Worm (Caenorhabditis elegans) whole organism, young adult: Measurements from ENCODE around the gene egal-1.

Experiments
- B0035.1 ChIP-seq: sonication (generic microtip); optimal IDR thresholded peaks from 2 replicates; lab custom pipeline; 2016; ENCODE audit warnings: missing genetic modification characterization, mild to moderate bottlenecking, missing compliant biosample characterization, missing genotype, missing genetic modification reagents
- B0261.1 ChIP-seq: sonication (generic microtip); optimal IDR thresholded peaks from 2 replicates; lab custom pipeline; 2016; ENCODE audit warnings: mild to moderate bottlenecking, missing genetic modification characterization, moderate library complexity, missing compliant biosample characterization
- C06A6.2 ChIP-seq: fragments of 200-800 bp; sonication (Bioruptor generic); conservative IDR thresholded peaks from 2 replicates; pipeline ENCODE4 v1.3.6; 2022; ENCODE audit warnings: missing genetic modification characterization, missing compliant biosample characterization
- F22D6.2 ChIP-seq: sonication (generic microtip); optimal IDR thresholded peaks from 2 replicates; lab custom pipeline; 2016; ENCODE audit warnings: mild to moderate bottlenecking, missing genetic modification characterization, missing compliant biosample characterization
- F33H1.4 ChIP-seq: fragments of 200-800 bp; sonication (Bioruptor generic); IDR thresholded peaks from 2 replicates; pipeline ENCODE4 v1.3.6; 2022; ENCODE audit warnings: missing genetic modification reagents, missing genetic modification characterization, missing compliant biosample characterization
- F52B5.7 ChIP-seq: sonication (generic microtip); optimal IDR thresholded peaks from 2 replicates; lab custom pipeline; 2016; ENCODE audit warnings: mild to moderate bottlenecking, missing genetic modification characterization, missing compliant biosample characterization
- K12H6.12 ChIP-seq: fragments of 200-800 bp; sonication (Bioruptor generic); optimal IDR thresholded peaks from 2 replicates; lab custom pipeline; 2018; ENCODE audit warnings: mild to moderate bottlenecking, missing genetic modification characterization, missing compliant biosample characterization
- T26A5.8 ChIP-seq: sonication (generic microtip); optimal IDR thresholded peaks from 2 replicates; lab custom pipeline; 2016; ENCODE audit warnings: missing genetic modification characterization, missing compliant biosample characterization
- Y56A3A.18 ChIP-seq: fragments of 200-800 bp; sonication (Bioruptor generic); IDR thresholded peaks from 2 replicates; pipeline ENCODE4 v1.3.6; 2022; ENCODE audit warnings: missing genetic modification reagents, missing genetic modification characterization, missing compliant biosample characterization
- Y67H2A.10 ChIP-seq: fragments of 200-800 bp; sonication (Bioruptor generic); conservative IDR thresholded peaks from 2 replicates; pipeline ENCODE4 v1.3.6; 2022; ENCODE audit warnings: missing genetic modification reagents, missing genetic modification characterization, missing compliant biosample characterization
- Y79H2A.3 ChIP-seq: fragments of 200-800 bp; sonication (Bioruptor generic); conservative IDR thresholded peaks from 2 replicates; pipeline ENCODE4 v1.3.6; 2022; ENCODE audit warnings: missing genetic modification reagents, missing genetic modification characterization, missing compliant biosample characterization
- aptf-2 ChIP-seq: fragments of 200-800 bp; sonication (Bioruptor generic); conservative IDR thresholded peaks from 2 replicates; pipeline ENCODE4 v1.3.6; 2022; ENCODE audit warnings: missing genetic modification reagents, missing genetic modification characterization, missing compliant biosample characterization
- athp-1 ChIP-seq: sonication (generic microtip); optimal IDR thresholded peaks from 2 replicates; lab custom pipeline; 2017; ENCODE audit warnings: mild to moderate bottlenecking, missing genetic modification characterization, missing compliant biosample characterization
- bed-1 ChIP-seq: fragments of 200-800 bp; sonication (Bioruptor generic); IDR thresholded peaks from 2 replicates; pipeline ENCODE4 v1.3.6; 2022; ENCODE audit warnings: missing genetic modification reagents, missing genetic modification characterization, missing compliant biosample characterization
- ccch-3 ChIP-seq: fragments of 200-800 bp; sonication (Bioruptor generic); optimal IDR thresholded peaks from 2 replicates; lab custom pipeline; 2018; ENCODE audit warnings: mild to moderate bottlenecking, missing genetic modification characterization, missing compliant biosample characterization
- cebp-1 ChIP-seq, 2 experiments: fragments of 200-800 bp in 1 of 2; sonication (Bioruptor generic) in 1 of 2; sonication (generic microtip) in 1 of 2; IDR thresholded peaks in 1 of 2; optimal IDR thresholded peaks in 1 of 2; 2 replicates each; pipeline versions ENCODE4 v1.3.6 to Lab custom; 2017 to 2022; ENCODE audit warnings: missing compliant biosample characterization in 2 of 2, missing genetic modification characterization in 2 of 2, mild to moderate bottlenecking in 1 of 2, missing genetic modification reagents in 1 of 2, moderate library complexity in 1 of 2
- cebp-2 ChIP-seq: fragments of 200-800 bp; sonication (Bioruptor generic); IDR thresholded peaks from 2 replicates; pipeline ENCODE4 v1.3.6; 2022; ENCODE audit warnings: missing genetic modification characterization, missing compliant biosample characterization
- efl-1 ChIP-seq: fragments of 150-350 bp; optimal IDR thresholded peaks from 2 replicates; lab custom pipeline; 2014; ENCODE audit warnings: missing biosample characterization, missing genetic modification reagents, missing genetic modification characterization
- egl-44 ChIP-seq: fragments of 200-800 bp; sonication (Bioruptor generic); IDR thresholded peaks from 2 replicates; pipeline ENCODE4 v1.3.6; 2022; ENCODE audit warnings: missing genetic modification reagents, missing genetic modification characterization, missing compliant biosample characterization
- egrh-3 ChIP-seq: fragments of 200-800 bp; sonication (Bioruptor generic); IDR thresholded peaks from 2 replicates; pipeline ENCODE4 v1.3.6; 2022; ENCODE audit warnings: missing genetic modification reagents, missing genetic modification characterization, missing compliant biosample characterization
- fkh-3 ChIP-seq: sonication (generic microtip); optimal IDR thresholded peaks from 2 replicates; lab custom pipeline; 2016; ENCODE audit warnings: mild to moderate bottlenecking, missing genetic modification characterization, missing compliant biosample characterization
- gei-17 ChIP-seq: fragments of 200-800 bp; sonication (Bioruptor generic); optimal IDR thresholded peaks from 2 replicates; lab custom pipeline; 2018; ENCODE audit warnings: mild to moderate bottlenecking, missing genetic modification characterization, missing compliant biosample characterization
- hlh-12 ChIP-seq: sonication (generic microtip); optimal IDR thresholded peaks from 2 replicates; lab custom pipeline; 2016; ENCODE audit warnings: missing genetic modification characterization, missing compliant biosample characterization
- hmg-1.2 ChIP-seq: fragments of 200-800 bp; sonication (Bioruptor generic); IDR thresholded peaks from 2 replicates; pipeline ENCODE4 v1.3.6; 2022; ENCODE audit warnings: missing genetic modification reagents, missing genetic modification characterization, missing compliant biosample characterization
- hrde-1 ChIP-seq: sonication (generic microtip); optimal IDR thresholded peaks from 2 replicates; lab custom pipeline; 2016; ENCODE audit warnings: missing genetic modification characterization, mild to moderate bottlenecking, missing compliant biosample characterization, moderate library complexity, missing genotype, missing genetic modification reagents, borderline replicate concordance
- hsf-1 ChIP-seq: fragments of 200-800 bp; sonication (Bioruptor generic); IDR thresholded peaks from 2 replicates; pipeline ENCODE4 v1.3.6; 2022; ENCODE audit warnings: missing genetic modification reagents, missing genetic modification characterization, missing compliant biosample characterization
- lag-1 ChIP-seq: fragments of 200-800 bp; sonication (Bioruptor generic); IDR thresholded peaks from 2 replicates; pipeline ENCODE4 v1.3.6; 2022; ENCODE audit warnings: missing genetic modification reagents, missing genetic modification characterization, missing compliant biosample characterization
- lin-40 ChIP-seq: sonication (generic microtip); optimal IDR thresholded peaks from 2 replicates; lab custom pipeline; 2016; ENCODE audit warnings: missing genetic modification characterization, mild to moderate bottlenecking, missing compliant biosample characterization, missing genotype, missing genetic modification reagents
- lir-1 ChIP-seq: fragments of 200-800 bp; sonication (Bioruptor generic); conservative IDR thresholded peaks from 2 replicates; pipeline ENCODE4 v1.3.6; 2022; ENCODE audit warnings: missing genetic modification reagents, missing genetic modification characterization, missing compliant biosample characterization
- lsy-27 ChIP-seq: sonication (generic microtip); optimal IDR thresholded peaks from 2 replicates; lab custom pipeline; 2017; ENCODE audit warnings: missing genetic modification characterization, mild to moderate bottlenecking, missing compliant biosample characterization, antibody characterized with exemption, missing genotype, borderline replicate concordance; ENCODE audit not compliant: insufficient read depth
- mes-4 ChIP-seq: sonication (generic microtip); optimal IDR thresholded peaks from 2 replicates; lab custom pipeline; 2016; ENCODE audit warnings: missing genotype, missing genetic modification characterization, missing compliant biosample characterization
- nfya-1 ChIP-seq: sonication (generic microtip); optimal IDR thresholded peaks from 2 replicates; lab custom pipeline; 2017; ENCODE audit warnings: antibody characterized with exemption, missing compliant biosample characterization, missing genetic modification characterization, borderline replicate concordance; ENCODE audit not compliant: insufficient read depth
- nhr-179 ChIP-seq: sonication (generic microtip); optimal IDR thresholded peaks from 2 replicates; lab custom pipeline; 2016; ENCODE audit warnings: mild to moderate bottlenecking, missing genetic modification characterization, missing compliant biosample characterization
- nhr-80 ChIP-seq: sonication (generic microtip); optimal IDR thresholded peaks from 2 replicates; lab custom pipeline; 2016; ENCODE audit warnings: missing genetic modification characterization, missing compliant biosample characterization
- sea-2 ChIP-seq: fragments of 200-800 bp; sonication (Bioruptor generic); IDR thresholded peaks from 2 replicates; pipeline ENCODE4 v1.3.6; 2022; ENCODE audit warnings: missing genetic modification characterization, missing compliant biosample characterization
- snpc-4 ChIP-seq, 5 experiments: fragments of 150-350 bp in 1 of 5; sonication (generic microtip) in 4 of 5; optimal IDR thresholded peaks; 2 replicates each; lab custom pipeline; 2014 to 2018; ENCODE audit warnings: missing genetic modification characterization in 5 of 5, missing biosample characterization in 3 of 5, antibody characterized with exemption in 2 of 5, mild to moderate bottlenecking in 2 of 5, missing compliant biosample characterization in 2 of 5, missing genotype in 2 of 5, moderate library complexity in 2 of 5, missing genetic modification reagents in 1 of 5
- tbp1 ChIP-seq: fragments of 200-800 bp; sonication (Bioruptor generic); optimal IDR thresholded peaks from 2 replicates; lab custom pipeline; 2018; ENCODE audit warnings: mild to moderate bottlenecking, missing genetic modification characterization, missing compliant biosample characterization
- tbx-9 ChIP-seq: sonication (generic microtip); optimal IDR thresholded peaks from 2 replicates; lab custom pipeline; 2016; ENCODE audit warnings: borderline replicate concordance, missing genetic modification characterization, inconsistent platforms, missing compliant biosample characterization
- tlf-1 ChIP-seq: fragments of 200-800 bp; sonication (Bioruptor generic); optimal IDR thresholded peaks from 2 replicates; lab custom pipeline; 2018; ENCODE audit warnings: mild to moderate bottlenecking, missing genetic modification characterization, missing compliant biosample characterization
- unc-130 ChIP-seq: sonication (generic microtip); optimal IDR thresholded peaks from 2 replicates; lab custom pipeline; 2016; ENCODE audit warnings: missing genetic modification reagents, missing genetic modification characterization, missing compliant biosample characterization
- xnd-1 ChIP-seq: sonication (generic microtip); optimal IDR thresholded peaks from 2 replicates; lab custom pipeline; 2016; ENCODE audit warnings: missing genotype, missing genetic modification reagents, missing genetic modification characterization, missing compliant biosample characterization
- zfh-2 ChIP-seq: fragments of 200-800 bp; sonication (Bioruptor generic); conservative IDR thresholded peaks from 2 replicates; pipeline ENCODE4 v1.3.6; 2022; ENCODE audit warnings: missing genetic modification reagents, missing genetic modification characterization, missing compliant biosample characterization
- ztf-18 ChIP-seq: sonication (generic microtip); optimal IDR thresholded peaks from 2 replicates; lab custom pipeline; 2016; ENCODE audit warnings: missing genotype, mild to moderate bottlenecking, missing genetic modification characterization, missing compliant biosample characterization
- ztf-22 ChIP-seq: fragments of 200-800 bp; sonication (Bioruptor generic); optimal IDR thresholded peaks from 2 replicates; lab custom pipeline; 2018; ENCODE audit warnings: mild to moderate bottlenecking, missing genetic modification characterization, moderate library complexity, missing compliant biosample characterization
- ztf-3 ChIP-seq: fragments of 200-800 bp; sonication (Bioruptor generic); optimal IDR thresholded peaks from 2 replicates; lab custom pipeline; 2018; ENCODE audit warnings: mild to moderate bottlenecking, missing genetic modification characterization, missing compliant biosample characterization

Gene egal-1

DNA sequence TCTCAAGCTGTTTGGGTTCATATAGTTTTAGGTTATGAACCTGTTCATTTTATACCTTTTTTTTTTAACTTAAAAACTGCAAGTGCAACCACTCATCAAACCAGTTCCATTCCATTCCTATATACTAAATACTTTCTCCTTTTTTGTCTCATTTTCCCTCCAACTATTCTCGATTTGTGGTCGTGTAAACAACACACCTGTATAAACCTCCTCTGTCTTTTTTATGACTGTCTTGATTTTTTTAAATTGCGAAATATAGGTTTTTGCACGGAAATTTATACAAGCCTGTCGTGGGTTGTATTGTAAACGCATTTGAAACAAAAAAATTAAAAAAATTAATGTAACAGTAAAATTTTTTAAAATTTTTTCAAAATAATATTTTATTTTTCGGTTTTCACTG, 8.1 kb upstream of the egal-1 start:
- no peak for TF ChIP-seq F22D6.2 (tag; lab: Kevin White, UChicago)
- TF ChIP-seq K12H6.12 (tag; lab: Kevin White, UChicago), result no peak
- no peak for TF ChIP-seq lag-1 (GFP tag; lab: Robert Waterston, UW)
- no peak for TF ChIP-seq lir-1 (GFP tag; lab: Robert Waterston, UW)
- TF ChIP-seq cebp-1 (GFP tag; IDR thresholded peaks at IDR 0.05; lab: Robert Waterston, UW), result peak; percentile 43; the same call in 1 of the 2 replicates
- TF ChIP-seq cebp-1 (tag; optimal IDR thresholded peaks at IDR 0.05; lab: Kevin White, UChicago), result peak; percentile 84
- no peak for TF ChIP-seq gei-17 (GFP tag; lab: Kevin White, UChicago)
- no peak for TF ChIP-seq fkh-3
- no peak for TF ChIP-seq Y79H2A.3
- TF ChIP-seq, all 124 proteins: peak for 1

- no peak for TF ChIP-seq Y67H2A.10 (GFP tag; lab: Robert Waterston, UW)
- TF ChIP-seq Y56A3A.18 (GFP tag; lab: Robert Waterston, UW), result 0 out of 2 replicates have a peak, but pooled peaks have one; percentile 66
- TF ChIP-seq athp-1 (tag; lab: Kevin White, UChicago), result no peak
- TF ChIP-seq efl-1 (GFP tag; lab: Kevin White, UChicago), result no peak
- no peak for TF ChIP-seq nfya-1 (tag; lab: Kevin White, UChicago)
- no peak for TF ChIP-seq bed-1 (GFP tag; lab: Robert Waterston, UW)
- no peak for TF ChIP-seq ztf-18 (tag; lab: Kevin White, UChicago)
- TF ChIP-seq cebp-2 (GFP tag; lab: Robert Waterston, UW), result no peak
- peak; percentile 97 for TF ChIP-seq hmg-1.2 (GFP tag; lab: Robert Waterston, UW)
- TF ChIP-seq egl-44 (GFP tag; lab: Robert Waterston, UW), result no peak
- TF ChIP-seq lsy-27 (tag; lab: Kevin White, UChicago), result no peak
- no peak for TF ChIP-seq F52B5.7 (tag; lab: Kevin White, UChicago)
- TF ChIP-seq cebp-1 (GFP tag; IDR thresholded peaks at IDR 0.05; lab: Robert Waterston, UW), result no peak
- peak; percentile 50 for TF ChIP-seq cebp-1 (tag; optimal IDR thresholded peaks at IDR 0.05; lab: Kevin White, UChicago)
- no peak for TF ChIP-seq aptf-2
- no peak for TF ChIP-seq tlf-1
- TF ChIP-seq tbx-9 (tag; lab: Kevin White, UChicago), result no peak
- TF ChIP-seq nhr-179 (tag; lab: Kevin White, UChicago), result no peak
- no peak for TF ChIP-seq mes-4 (tag; lab: Kevin White, UChicago)
- no peak for TF ChIP-seq ccch-3 (GFP tag; lab: Kevin White, UChicago)
- TF ChIP-seq hsf-1 (GFP tag; lab: Robert Waterston, UW), result no peak
- TF ChIP-seq sea-2, result no peak
- TF ChIP-seq xnd-1 (tag; lab: Kevin White, UChicago), result no peak
- TF ChIP-seq C06A6.2, result no peak
- TF ChIP-seq lin-40 (tag; lab: Kevin White, UChicago), result peak; percentile 18
- TF ChIP-seq zfh-2 (GFP tag; lab: Robert Waterston, UW), result no peak
- TF ChIP-seq hlh-12, result no peak
- no peak for TF ChIP-seq lag-1 (GFP tag; lab: Robert Waterston, UW)
- TF ChIP-seq B0261.1, result no peak
- no peak for TF ChIP-seq Y79H2A.3
- TF ChIP-seq egrh-3 (GFP tag; lab: Robert Waterston, UW), result no peak
- TF ChIP-seq unc-130, result no peak
- no peak for TF ChIP-seq ztf-3 (GFP tag; lab: Kevin White, UChicago)
- TF ChIP-seq nhr-80 (tag; lab: Kevin White, UChicago), result peak; percentile 88
- TF ChIP-seq tbp1 (GFP tag; lab: Kevin White, UChicago), result peak; percentile 13
- TF ChIP-seq B0035.1 (tag; lab: Kevin White, UChicago), result no peak
- TF ChIP-seq T26A5.8 (tag; lab: Kevin White, UChicago), result no peak
- no peak for TF ChIP-seq F33H1.4 (GFP tag; lab: Robert Waterston, UW)
- TF ChIP-seq hrde-1 (tag; lab: Kevin White, UChicago), result no peak
- no peak for TF ChIP-seq snpc-4 (GFP tag; optimal IDR thresholded peaks at IDR 0.05; lab: Kevin White, UChicago)
- TF ChIP-seq snpc-4 (tag; optimal IDR thresholded peaks at IDR 0.05; lab: Kevin White, UChicago), result peak in 1 of 4 experiments; percentile 16
- no peak for TF ChIP-seq ztf-22 (GFP tag; lab: Kevin White, UChicago)
- no peak for TF ChIP-seq fkh-3
These were observed 7.1 kb upstream of the egal-1 start for ce11 chrIV:5817459-5817858.
